Worm (Caenorhabditis elegans) whole organism, L2 larva: Measurements from ENCODE around the gene F41E7.7.

Experiments used
- C34F6.9 ChIP-seq: fragments of 150-350 bp; optimal IDR thresholded peaks from 2 replicates; lab custom pipeline; 2014; ENCODE audit warnings: missing biosample characterization, missing genetic modification characterization
- F13H6.1 ChIP-seq: sonication (generic microtip); optimal IDR thresholded peaks from 2 replicates; lab custom pipeline; 2016; ENCODE audit warnings: missing genetic modification characterization, missing compliant biosample characterization
- R02D3.7 ChIP-seq: fragments of 150-350 bp; optimal IDR thresholded peaks from 2 replicates; lab custom pipeline; 2014; ENCODE audit warnings: missing biosample characterization, missing genetic modification characterization
- Y55F3AM.14 ChIP-seq: fragments of 200-800 bp; sonication (Bioruptor generic); optimal IDR thresholded peaks from 2 replicates; lab custom pipeline; 2018; ENCODE audit warnings: mild to moderate bottlenecking, missing genetic modification characterization, missing compliant biosample characterization
- ZK546.5 ChIP-seq: sonication (generic microtip); optimal IDR thresholded peaks from 2 replicates; lab custom pipeline; 2017; ENCODE audit warnings: missing biosample characterization, missing genetic modification characterization
- alr-1 ChIP-seq: fragments of 150-350 bp; optimal IDR thresholded peaks from 2 replicates; lab custom pipeline; 2014; ENCODE audit warnings: missing biosample characterization, missing genetic modification characterization
- aly-2 ChIP-seq: fragments of 150-350 bp; optimal IDR thresholded peaks from 2 replicates; lab custom pipeline; 2014; ENCODE audit warnings: missing biosample characterization, missing genetic modification characterization
- ama-1 ChIP-seq: fragments of 150-350 bp; optimal IDR thresholded peaks from 2 replicates; lab custom pipeline; 2018; ENCODE audit warnings: inconsistent platforms
- ceh-82 ChIP-seq: fragments of 150-350 bp; optimal IDR thresholded peaks from 2 replicates; lab custom pipeline; 2014; ENCODE audit warnings: missing biosample characterization, missing genetic modification characterization
- crh-2 ChIP-seq: sonication (generic microtip); optimal IDR thresholded peaks from 2 replicates; lab custom pipeline; 2017; ENCODE audit warnings: missing biosample characterization, missing genetic modification characterization
- dmd-4 ChIP-seq: sonication (generic microtip); optimal IDR thresholded peaks from 2 replicates; lab custom pipeline; 2017; ENCODE audit warnings: missing biosample characterization, missing genetic modification characterization
- egl-27 ChIP-seq: sonication (generic microtip); optimal IDR thresholded peaks from 3 replicates; lab custom pipeline; 2017; ENCODE audit warnings: missing biosample characterization, missing genetic modification reagents, missing genetic modification characterization
- elt-1 ChIP-seq: fragments of 150-350 bp; optimal IDR thresholded peaks from 2 replicates; lab custom pipeline; 2014; ENCODE audit warnings: missing biosample characterization, missing genetic modification characterization
- fos-1 ChIP-seq: fragments of 150-350 bp; optimal IDR thresholded peaks from 2 replicates; lab custom pipeline; 2014; ENCODE audit warnings: missing biosample characterization, missing genetic modification characterization
- lin-11 ChIP-seq: fragments of 150-350 bp; sonication (generic microtip); optimal IDR thresholded peaks from 2 replicates; lab custom pipeline; 2014; ENCODE audit warnings: missing biosample characterization, missing genetic modification characterization, inconsistent platforms, mixed read lengths
- lin-39 ChIP-seq: fragments of 150-350 bp; optimal IDR thresholded peaks from 2 replicates; lab custom pipeline; 2014; ENCODE audit warnings: missing biosample characterization, missing genetic modification reagents, missing genetic modification characterization
- lsy-2 ChIP-seq, 2 experiments: fragments of 150-350 bp in 1 of 2; sonication (generic microtip) in 1 of 2; optimal IDR thresholded peaks; 2 replicates each; lab custom pipeline; 2014 to 2017; ENCODE audit warnings: missing biosample characterization in 2 of 2, missing genetic modification characterization in 2 of 2
- mab-5 ChIP-seq: fragments of 150-350 bp; optimal IDR thresholded peaks from 2 replicates; lab custom pipeline; 2014; ENCODE audit warnings: missing biosample characterization, missing genetic modification characterization
- mbf-1 ChIP-seq: sonication (generic microtip); optimal IDR thresholded peaks from 2 replicates; lab custom pipeline; 2017; ENCODE audit warnings: missing biosample characterization, missing genetic modification characterization
- mdl-1 ChIP-seq, 2 experiments: fragments of 150-350 bp in 1 of 2; sonication (generic microtip) in 1 of 2; optimal IDR thresholded peaks; 2 replicates each; lab custom pipeline; 2017; ENCODE audit warnings: missing biosample characterization in 2 of 2, missing genetic modification characterization in 2 of 2
- nhr-10 ChIP-seq: sonication (generic microtip); optimal IDR thresholded peaks from 2 replicates; lab custom pipeline; 2017; ENCODE audit warnings: missing biosample characterization, missing genetic modification characterization
- nhr-11 ChIP-seq: fragments of 150-350 bp; optimal IDR thresholded peaks from 2 replicates; lab custom pipeline; 2014; ENCODE audit warnings: missing biosample characterization, missing genetic modification characterization
- nhr-12 ChIP-seq: fragments of 150-350 bp; optimal IDR thresholded peaks from 2 replicates; lab custom pipeline; 2014; ENCODE audit warnings: missing biosample characterization, missing genetic modification characterization
- nhr-129 ChIP-seq: fragments of 150-350 bp; optimal IDR thresholded peaks from 2 replicates; lab custom pipeline; 2014; ENCODE audit warnings: missing biosample characterization, missing genetic modification characterization
- nhr-23 ChIP-seq: fragments of 150-350 bp; optimal IDR thresholded peaks from 2 replicates; lab custom pipeline; 2014; ENCODE audit warnings: missing biosample characterization, missing genetic modification reagents, missing genetic modification characterization
- nhr-237 ChIP-seq: fragments of 150-350 bp; optimal IDR thresholded peaks from 2 replicates; lab custom pipeline; 2014; ENCODE audit warnings: missing biosample characterization, missing genetic modification characterization
- nhr-25 ChIP-seq: fragments of 150-350 bp; sonication (generic microtip); optimal IDR thresholded peaks from 3 replicates; lab custom pipeline; 2014; ENCODE audit warnings: missing biosample characterization, missing genetic modification characterization
- nhr-6 ChIP-seq: fragments of 150-350 bp; optimal IDR thresholded peaks from 2 replicates; lab custom pipeline; 2014; ENCODE audit warnings: missing biosample characterization, missing genetic modification characterization
- nhr-77 ChIP-seq: fragments of 150-350 bp; optimal IDR thresholded peaks from 2 replicates; lab custom pipeline; 2014; ENCODE audit warnings: missing biosample characterization, missing genetic modification characterization
- peb-1 ChIP-seq: fragments of 150-350 bp; optimal IDR thresholded peaks from 2 replicates; lab custom pipeline; 2014; ENCODE audit warnings: missing biosample characterization, missing genetic modification characterization
- sem-4 ChIP-seq: fragments of 150-350 bp; optimal IDR thresholded peaks from 2 replicates; lab custom pipeline; 2014; ENCODE audit warnings: missing biosample characterization, missing genetic modification reagents, missing genetic modification characterization
- skn-1 ChIP-seq: sonication (generic microtip); optimal IDR thresholded peaks from 2 replicates; lab custom pipeline; 2017; ENCODE audit warnings: missing biosample characterization, missing genetic modification characterization
- sma-3 ChIP-seq: sonication (generic microtip); optimal IDR thresholded peaks from 2 replicates; lab custom pipeline; 2016; ENCODE audit warnings: missing genetic modification reagents, missing genetic modification characterization, missing compliant biosample characterization
- sma-9 ChIP-seq, 2 experiments: fragments of 150-350 bp in 1 of 2; sonication (generic microtip) in 1 of 2; optimal IDR thresholded peaks; 2 replicates each; lab custom pipeline; 2014 to 2016; ENCODE audit warnings: missing genetic modification characterization in 2 of 2, mild to moderate bottlenecking in 1 of 2, missing biosample characterization in 1 of 2, missing compliant biosample characterization in 1 of 2, missing genetic modification reagents in 1 of 2, moderate library complexity in 1 of 2
- snpc-4 ChIP-seq: fragments of 150-350 bp; optimal IDR thresholded peaks from 2 replicates; lab custom pipeline; 2014; ENCODE audit warnings: missing biosample characterization, missing genetic modification characterization
- unc-39 ChIP-seq: fragments of 150-350 bp; optimal IDR thresholded peaks from 2 replicates; lab custom pipeline; 2014; ENCODE audit warnings: missing biosample characterization, missing genetic modification characterization
- unc-55 ChIP-seq: fragments of 150-350 bp; sonication (generic microtip); optimal IDR thresholded peaks from 3 replicates; lab custom pipeline; 2014; ENCODE audit warnings: missing biosample characterization, missing genetic modification reagents, missing genetic modification characterization
- unc-62 ChIP-seq: fragments of 150-350 bp; optimal IDR thresholded peaks from 2 replicates; lab custom pipeline; 2014; ENCODE audit warnings: missing biosample characterization, missing genetic modification reagents, missing genetic modification characterization
- zag-1 ChIP-seq: fragments of 150-350 bp; optimal IDR thresholded peaks from 2 replicates; lab custom pipeline; 2014; ENCODE audit warnings: missing biosample characterization, missing genetic modification characterization
- ztf-1 ChIP-seq: fragments of 200-800 bp; sonication (Bioruptor generic); conservative IDR thresholded peaks from 2 replicates; pipeline ENCODE4 v1.3.6; 2022; ENCODE audit warnings: missing genetic modification characterization, missing compliant biosample characterization
- ztf-11 ChIP-seq: sonication (generic microtip); optimal IDR thresholded peaks from 2 replicates; lab custom pipeline; 2017; ENCODE audit warnings: missing biosample characterization, missing genetic modification characterization
- ztf-4 ChIP-seq: fragments of 150-350 bp; optimal IDR thresholded peaks from 2 replicates; lab custom pipeline; 2014; ENCODE audit warnings: missing biosample characterization, missing genetic modification characterization

The F41E7.7 gene

ce11 chrX:10319653-10320052 is 12.1 kb downstream of the F41E7.7 start:
- TF ChIP-seq nhr-237 (tag; lab: Kevin White, UChicago) (no peak), dmd-4 (no peak)

ce11 chrX:10321401-10321800 is 13.8 kb downstream of the F41E7.7 start:
- TF ChIP-seq unc-55 (no peak), ama-1 (lab: Kevin White, UChicago) (no peak), mbf-1 (tag; lab: Kevin White, UChicago) (no peak), nhr-129 (tag; lab: Kevin White, UChicago) (no peak), C34F6.9 (tag; lab: Kevin White, UChicago) (no peak), ztf-1 (GFP tag; lab: Robert Waterston, UW) (no peak), zag-1 (tag; lab: Kevin White, UChicago) (no peak), nhr-25 (tag; lab: Kevin White, UChicago) (no peak), dmd-4 (no peak), nhr-12 (tag; lab: Kevin White, UChicago) (no peak), sma-9 (GFP tag; optimal IDR thresholded peaks at IDR 0.05; lab: Kevin White, UChicago) (no peak), sma-9 (tag; optimal IDR thresholded peaks at IDR 0.05; lab: Kevin White, UChicago) (no peak), nhr-237 (tag; lab: Kevin White, UChicago) (no peak), R02D3.7 (tag; lab: Kevin White, UChicago) (no peak), unc-62 (no peak), alr-1 (tag; lab: Kevin White, UChicago) (no peak), lin-11 (tag; lab: Kevin White, UChicago) (no peak), mdl-1 (tag; optimal IDR thresholded peaks at IDR 0.05; lab: Kevin White, UChicago) (no peak), aly-2 (tag; lab: Kevin White, UChicago) (no peak), ceh-82 (tag; lab: Kevin White, UChicago) (no peak)

- TF ChIP-seq sma-3 (GFP tag; lab: Kevin White, UChicago) (no peak), dmd-4 (no peak), R02D3.7 (tag; lab: Kevin White, UChicago) (no peak), snpc-4 (tag; lab: Kevin White, UChicago) (no peak), unc-55 (no peak), ZK546.5 (tag; lab: Kevin White, UChicago) (no peak), nhr-10 (tag; lab: Kevin White, UChicago) (no peak), Y55F3AM.14 (GFP tag; lab: Kevin White, UChicago) (no peak), unc-62 (no peak), nhr-237 (tag; lab: Kevin White, UChicago) (no peak), elt-1 (tag; lab: Kevin White, UChicago) (no peak), skn-1 (tag; lab: Kevin White, UChicago) (no peak), nhr-129 (tag; lab: Kevin White, UChicago) (no peak), nhr-23 (no peak), lsy-2 (tag; optimal IDR thresholded peaks at IDR 0.05; lab: Kevin White, UChicago) (no peak), ztf-1 (GFP tag; lab: Robert Waterston, UW) (no peak), aly-2 (tag; lab: Kevin White, UChicago) (no peak)
- TF ChIP-seq, all 48 proteins: peak for 0
Observed at ce11 chrX:10327323-10328022, 19.9 kb downstream of the F41E7.7 start, which contains the start of gene acl-5. TSS of gene acl-5 (minus strand) at chrX:10327456.

- no peak for TF ChIP-seq ztf-4 (tag; lab: Kevin White, UChicago)
- no peak for TF ChIP-seq ZK546.5 (tag; lab: Kevin White, UChicago)
- TF ChIP-seq lsy-2 (tag; optimal IDR thresholded peaks at IDR 0.05; lab: Kevin White, UChicago): peak in 1 of 2 experiments; percentile 37
- no peak for TF ChIP-seq ceh-82 (tag; lab: Kevin White, UChicago)
- TF ChIP-seq mbf-1 (tag; lab: Kevin White, UChicago): no peak
- no peak for TF ChIP-seq elt-1 (tag; lab: Kevin White, UChicago)
- no peak for TF ChIP-seq mab-5 (tag; lab: Kevin White, UChicago)
- TF ChIP-seq ztf-1 (GFP tag; lab: Robert Waterston, UW): no peak
- peak; percentile 2 for TF ChIP-seq nhr-6
- no peak for TF ChIP-seq zag-1 (tag; lab: Kevin White, UChicago)
- TF ChIP-seq dmd-4: no peak
- peak; percentile 68 for TF ChIP-seq sem-4 (tag; lab: Kevin White, UChicago)
- TF ChIP-seq F13H6.1 (tag; lab: Kevin White, UChicago): peak; percentile 39
- no peak for TF ChIP-seq nhr-11 (tag; lab: Kevin White, UChicago)
- TF ChIP-seq aly-2 (tag; lab: Kevin White, UChicago): no peak
- no peak for TF ChIP-seq nhr-77 (tag; lab: Kevin White, UChicago)
- no peak for TF ChIP-seq nhr-10 (tag; lab: Kevin White, UChicago)
- no peak for TF ChIP-seq nhr-12 (tag; lab: Kevin White, UChicago)
- TF ChIP-seq sma-3 (GFP tag; lab: Kevin White, UChicago): peak; percentile 77
- no peak for TF ChIP-seq snpc-4 (tag; lab: Kevin White, UChicago)
- TF ChIP-seq egl-27 (tag; lab: Kevin White, UChicago): peak; percentile 47
- TF ChIP-seq nhr-129 (tag; lab: Kevin White, UChicago): peak; percentile 50
- TF ChIP-seq nhr-25 (tag; lab: Kevin White, UChicago): no peak
- TF ChIP-seq peb-1 (tag; lab: Kevin White, UChicago): no peak
- no peak for TF ChIP-seq skn-1 (tag; lab: Kevin White, UChicago)
- TF ChIP-seq crh-2: peak; percentile 27
- no peak for TF ChIP-seq unc-39 (tag; lab: Kevin White, UChicago)
- no peak for TF ChIP-seq nhr-237 (tag; lab: Kevin White, UChicago)
- no peak for TF ChIP-seq alr-1 (tag; lab: Kevin White, UChicago)
- peak; percentile 40 for TF ChIP-seq fos-1 (tag; lab: Kevin White, UChicago)
- no peak for TF ChIP-seq lin-39 (tag; lab: Kevin White, UChicago)
- TF ChIP-seq ztf-11 (tag; lab: Kevin White, UChicago): no peak
Observed at ce11 chrX:10332035-10332614, 24.5 kb downstream of the F41E7.7 start.
